Worm (Caenorhabditis elegans) whole organism, L2 larva: ENCODE data around the gene C13F10.1.

Experiments used
- R02D3.7 ChIP-seq: fragments of 150-350 bp; optimal IDR thresholded peaks from 2 replicates; lab custom pipeline; 2014; ENCODE audit warnings: missing biosample characterization, missing genetic modification characterization
- ZK546.5 ChIP-seq: sonication (generic microtip); optimal IDR thresholded peaks from 2 replicates; lab custom pipeline; 2017; ENCODE audit warnings: missing biosample characterization, missing genetic modification characterization
- aly-2 ChIP-seq: fragments of 150-350 bp; optimal IDR thresholded peaks from 2 replicates; lab custom pipeline; 2014; ENCODE audit warnings: missing biosample characterization, missing genetic modification characterization
- ama-1 ChIP-seq: fragments of 150-350 bp; optimal IDR thresholded peaks from 2 replicates; lab custom pipeline; 2018; ENCODE audit warnings: inconsistent platforms
- blmp-1 ChIP-seq: sonication (generic microtip); optimal IDR thresholded peaks from 2 replicates; lab custom pipeline; 2017; ENCODE audit warnings: missing genetic modification characterization, mild to moderate bottlenecking, missing compliant biosample characterization, antibody characterized with exemption, moderate library complexity; ENCODE audit not compliant: insufficient read depth
- egl-27 ChIP-seq: sonication (generic microtip); optimal IDR thresholded peaks from 3 replicates; lab custom pipeline; 2017; ENCODE audit warnings: missing biosample characterization, missing genetic modification reagents, missing genetic modification characterization
- fos-1 ChIP-seq: fragments of 150-350 bp; optimal IDR thresholded peaks from 2 replicates; lab custom pipeline; 2014; ENCODE audit warnings: missing biosample characterization, missing genetic modification characterization
- gmeb-1 ChIP-seq: fragments of 150-350 bp; optimal IDR thresholded peaks from 2 replicates; lab custom pipeline; 2014; ENCODE audit warnings: missing biosample characterization, missing genetic modification characterization
- mab-5 ChIP-seq: fragments of 150-350 bp; optimal IDR thresholded peaks from 2 replicates; lab custom pipeline; 2014; ENCODE audit warnings: missing biosample characterization, missing genetic modification characterization
- nhr-10 ChIP-seq: sonication (generic microtip); optimal IDR thresholded peaks from 2 replicates; lab custom pipeline; 2017; ENCODE audit warnings: missing biosample characterization, missing genetic modification characterization
- nhr-11 ChIP-seq: fragments of 150-350 bp; optimal IDR thresholded peaks from 2 replicates; lab custom pipeline; 2014; ENCODE audit warnings: missing biosample characterization, missing genetic modification characterization
- skn-1 ChIP-seq: sonication (generic microtip); optimal IDR thresholded peaks from 2 replicates; lab custom pipeline; 2017; ENCODE audit warnings: missing biosample characterization, missing genetic modification characterization
- zag-1 ChIP-seq: fragments of 150-350 bp; optimal IDR thresholded peaks from 2 replicates; lab custom pipeline; 2014; ENCODE audit warnings: missing biosample characterization, missing genetic modification characterization
- ztf-4 ChIP-seq: fragments of 150-350 bp; optimal IDR thresholded peaks from 2 replicates; lab custom pipeline; 2014; ENCODE audit warnings: missing biosample characterization, missing genetic modification characterization

ce11 chrV:7184549-7184948 is 39.3 kb upstream of the C13F10.1 start, which contains the start of gene pitr-5:
- TF ChIP-seq nhr-11 (tag; lab: Kevin White, UChicago) (no peak), ZK546.5 (no peak), egl-27 (tag; lab: Kevin White, UChicago) (no peak), gmeb-1 (tag; lab: Kevin White, UChicago) (no peak), aly-2 (no peak), blmp-1 (tag; lab: Kevin White, UChicago) (no peak), ztf-4 (tag; lab: Kevin White, UChicago) (no peak), zag-1 (tag; lab: Kevin White, UChicago) (no peak), mab-5 (no peak), ama-1 (no peak), R02D3.7 (tag; lab: Kevin White, UChicago) (no peak), fos-1 (tag; lab: Kevin White, UChicago) (no peak), nhr-10 (tag; lab: Kevin White, UChicago) (no peak), skn-1 (no peak)
